Fruit fly (Drosophila melanogaster) whole organism, pupa: ENCODE results near the gene Cby.

ENCODE experiments used
- CG10348 ChIP-seq: fragments of 200-800 bp; sonication (Bioruptor generic); IDR thresholded peaks from 2 replicates; pipeline ENCODE4 v1.3.6; 2022; ENCODE audit warnings: missing biosample characterization, missing genetic modification characterization
- CG12605 ChIP-seq: fragments of 200-800 bp; sonication (Bioruptor generic); IDR thresholded peaks from 2 replicates; pipeline ENCODE4 v1.3.6; 2022; ENCODE audit warnings: missing biosample characterization, missing genetic modification characterization
- CG13204 ChIP-seq: fragments of 200-800 bp; sonication (Bioruptor generic); optimal IDR thresholded peaks from 2 replicates; lab custom pipeline; 2018; ENCODE audit warnings: missing biosample characterization, mild to moderate bottlenecking, missing genetic modification characterization, moderate library complexity
- CG14655 ChIP-seq: fragments of 200-800 bp; sonication (Bioruptor generic); optimal IDR thresholded peaks from 3 replicates; lab custom pipeline; 2017; ENCODE audit warnings: mild to moderate bottlenecking, missing biosample characterization, missing genetic modification reagents, missing genetic modification characterization
- CG15710 ChIP-seq: fragments of 200-800 bp; sonication (Bioruptor generic); optimal IDR thresholded peaks from 2 replicates; lab custom pipeline; 2018; ENCODE audit warnings: missing biosample characterization, mild to moderate bottlenecking, missing genetic modification characterization, moderate library complexity
- CG17806 ChIP-seq: fragments of 200-800 bp; sonication (Bioruptor generic); optimal IDR thresholded peaks from 2 replicates; lab custom pipeline; 2018; ENCODE audit warnings: missing biosample characterization, mild to moderate bottlenecking, missing genetic modification characterization, moderate library complexity
- CG32121 ChIP-seq: fragments of 200-800 bp; sonication (Bioruptor generic); IDR thresholded peaks from 2 replicates; pipeline ENCODE4 v1.3.6; 2022; ENCODE audit warnings: missing biosample characterization, missing genetic modification characterization
- CG34367 ChIP-seq: fragments of 200-800 bp; sonication (Bioruptor generic); optimal IDR thresholded peaks from 2 replicates; lab custom pipeline; 2018; ENCODE audit warnings: missing biosample characterization, mild to moderate bottlenecking, missing genetic modification characterization
- CG4496 ChIP-seq: fragments of 200-800 bp; sonication (Bioruptor generic); IDR thresholded peaks from 3 replicates; pipeline ENCODE4 v1.3.6; 2022; ENCODE audit warnings: missing biosample characterization, missing genetic modification characterization
- CG8159 ChIP-seq: fragments of 200-800 bp; sonication (Bioruptor generic); optimal IDR thresholded peaks from 3 replicates; lab custom pipeline; 2018; ENCODE audit warnings: missing biosample characterization, mild to moderate bottlenecking, missing genetic modification characterization, moderate library complexity
- CG8301 ChIP-seq: fragments of 200-800 bp; sonication (Bioruptor generic); optimal IDR thresholded peaks from 2 replicates; lab custom pipeline; 2018; ENCODE audit warnings: missing biosample characterization, mild to moderate bottlenecking, missing genetic modification characterization
- CG9948 ChIP-seq: fragments of 200-800 bp; sonication (Bioruptor generic); optimal IDR thresholded peaks from 2 replicates; lab custom pipeline; 2018; ENCODE audit warnings: missing biosample characterization, mild to moderate bottlenecking, missing genetic modification characterization, moderate library complexity
- D1 ChIP-seq: fragments of 200-800 bp; sonication (Bioruptor generic); optimal IDR thresholded peaks from 2 replicates; lab custom pipeline; 2018; ENCODE audit warnings: missing biosample characterization, mild to moderate bottlenecking, missing genetic modification characterization, moderate library complexity
- EcR ChIP-seq: fragments of 200-800 bp; sonication (Bioruptor generic); optimal IDR thresholded peaks from 3 replicates; lab custom pipeline; 2019; ENCODE audit warnings: missing biosample characterization, missing genetic modification characterization, mild to moderate bottlenecking, moderate library complexity, missing genetic modification reagents
- Ets98B ChIP-seq: fragments of 200-800 bp; sonication (Bioruptor generic); IDR thresholded peaks from 2 replicates; pipeline ENCODE4 v1.3.6; 2022; ENCODE audit warnings: missing biosample characterization, missing genetic modification characterization
- Pif1A ChIP-seq: fragments of 200-800 bp; sonication (Bioruptor generic); optimal IDR thresholded peaks from 3 replicates; lab custom pipeline; 2016; ENCODE audit warnings: missing biosample characterization, missing genetic modification characterization
- Pif1B ChIP-seq: fragments of 200-800 bp; sonication (Bioruptor generic); optimal IDR thresholded peaks from 3 replicates; lab custom pipeline; 2016; ENCODE audit warnings: missing biosample characterization, missing genetic modification characterization
- Snoo ChIP-seq: fragments of 200-800 bp; sonication (Bioruptor generic); optimal IDR thresholded peaks from 3 replicates; lab custom pipeline; 2017; ENCODE audit warnings: missing biosample characterization, mild to moderate bottlenecking, missing genetic modification characterization, inconsistent platforms
- fd96Ca ChIP-seq: fragments of 200-800 bp; sonication (Bioruptor generic); IDR thresholded peaks from 3 replicates; pipeline ENCODE4 v1.3.6; 2022; ENCODE audit warnings: missing biosample characterization, missing genetic modification characterization
- gl ChIP-seq: fragments of 200-800 bp; sonication (Bioruptor generic); optimal IDR thresholded peaks from 2 replicates; lab custom pipeline; 2018; ENCODE audit warnings: missing biosample characterization, mild to moderate bottlenecking, missing genetic modification characterization
- rn ChIP-seq: fragments of 200-800 bp; sonication (Bioruptor generic); IDR thresholded peaks from 2 replicates; pipeline ENCODE4 v1.3.6; 2022; ENCODE audit warnings: missing biosample characterization, missing genetic modification characterization

The Cby gene

dm6 chr3R:21862137-21862850 lies 5.5 kb upstream of the Cby start:
- TF ChIP-seq CG32121 (peak; percentile 93), D1 (no peak), CG17806 (tag; lab: Kevin White, UChicago) (peak; percentile 21), CG15710 (tag; lab: Kevin White, UChicago) (no peak), CG14655 (GFP tag; lab: Kevin White, UChicago) (peak; percentile 85), CG10348 (GFP tag; lab: Robert Waterston, UW) (peak; percentile 78), gl (tag; lab: Kevin White, UChicago) (no peak), CG8159 (tag; lab: Kevin White, UChicago) (peak; percentile 8), Ets98B (GFP tag; lab: Robert Waterston, UW) (peak; percentile 94), Pif1A (peak; percentile 73), CG9948 (tag; lab: Kevin White, UChicago) (peak; percentile 16), rn (GFP tag; lab: Robert Waterston, UW) (peak; percentile 79), Pif1B (GFP tag; lab: Kevin White, UChicago) (peak; percentile 41), CG12605 (GFP tag; lab: Robert Waterston, UW) (peak; percentile 86), CG4496 (GFP tag; lab: Robert Waterston, UW) (peak; percentile 94), CG8301 (tag; lab: Kevin White, UChicago) (peak; percentile 91), EcR (GFP tag; lab: Kevin White, UChicago) (no peak)

dm6 chr3R:21862868-21863267 lies 4.9 kb upstream of the Cby start:
- TF ChIP-seq CG14655 (GFP tag; lab: Kevin White, UChicago) (peak; percentile 41), CG8301 (tag; lab: Kevin White, UChicago) (no peak), CG12605 (GFP tag; lab: Robert Waterston, UW) (no peak)

- TF ChIP-seq CG32121 (0 out of 2 replicates have a peak, but pooled peaks have one; percentile 23), D1 (no peak), CG14655 (GFP tag; lab: Kevin White, UChicago) (peak; percentile 16)
Observed at dm6 chr3R:21863817-21864384, 3.9 kb upstream of the Cby start.

DNA sequence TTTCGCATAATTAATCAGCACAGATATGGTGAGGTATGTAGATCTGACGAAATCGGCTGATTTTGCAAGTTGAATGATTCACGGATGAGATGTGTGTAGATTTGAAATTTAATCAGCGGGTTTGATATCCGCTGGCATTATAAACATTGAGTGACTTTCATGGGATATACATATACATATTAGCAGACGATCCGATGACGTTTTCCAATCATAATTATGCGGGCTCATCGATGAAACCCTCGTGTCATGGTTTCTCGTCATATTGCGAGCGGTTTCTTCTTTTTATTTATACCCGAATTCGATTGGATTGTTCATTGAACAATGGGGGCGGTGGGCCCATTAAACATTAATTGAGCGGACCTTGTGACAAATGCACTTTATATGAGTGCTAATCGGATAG lies 3.3 kb upstream of the Cby start:
- no peak for TF ChIP-seq CG9948 (tag; lab: Kevin White, UChicago)

dm6 chr3R:21864992-21865391 lies 2.8 kb upstream of the Cby start, which contains the start of gene lsn:
lsn (plus strand) TSS chr3R:21865168.
- no peak for TF ChIP-seq CG13204
- peak; percentile 46 for TF ChIP-seq D1
- TF ChIP-seq, all 21 proteins: peak for 1

dm6 chr3R:21869464-21870100 lies 1.8 kb downstream of the Cby start, which contains the start of gene CG31174:
CG31174 (minus strand) TSS chr3R:21869514.
- TF ChIP-seq fd96Ca (GFP tag; lab: Robert Waterston, UW), result no peak
- TF ChIP-seq D1, result no peak
- TF ChIP-seq CG9948 (tag; lab: Kevin White, UChicago), result no peak
- no peak for TF ChIP-seq CG13204
- TF ChIP-seq EcR (GFP tag; lab: Kevin White, UChicago), result no peak
- TF ChIP-seq CG14655 (GFP tag; lab: Kevin White, UChicago), result no peak
- no peak for TF ChIP-seq Snoo
- TF ChIP-seq CG4496 (GFP tag; lab: Robert Waterston, UW), result no peak
- TF ChIP-seq CG12605 (GFP tag; lab: Robert Waterston, UW), result no peak
- TF ChIP-seq CG15710 (tag; lab: Kevin White, UChicago), result no peak
- no peak for TF ChIP-seq CG32121
- no peak for TF ChIP-seq rn (GFP tag; lab: Robert Waterston, UW)
- TF ChIP-seq CG8159 (tag; lab: Kevin White, UChicago), result no peak
- TF ChIP-seq gl (tag; lab: Kevin White, UChicago), result no peak
- no peak for TF ChIP-seq Pif1B (GFP tag; lab: Kevin White, UChicago)

dm6 chr3R:21870158-21870971 lies 2.6 kb downstream of the Cby start, which contains the start of gene CG31431:
CG31431 (plus strand) TSS chr3R:21870681.
- TF ChIP-seq rn (GFP tag; lab: Robert Waterston, UW) (peak; percentile 74), fd96Ca (GFP tag; lab: Robert Waterston, UW) (peak; percentile 90), Pif1B (GFP tag; lab: Kevin White, UChicago) (peak; percentile 82), CG10348 (GFP tag; lab: Robert Waterston, UW) (peak; percentile 62), CG32121 (peak; percentile 95), CG9948 (tag; lab: Kevin White, UChicago) (peak; percentile 81), CG13204 (no peak), CG8159 (tag; lab: Kevin White, UChicago) (peak; percentile 85), CG34367 (tag; lab: Kevin White, UChicago) (peak; percentile 78), Ets98B (GFP tag; lab: Robert Waterston, UW) (peak; percentile 93), CG15710 (tag; lab: Kevin White, UChicago) (peak; percentile 85), CG12605 (GFP tag; lab: Robert Waterston, UW) (peak; percentile 90), CG8301 (tag; lab: Kevin White, UChicago) (peak; percentile 91), EcR (GFP tag; lab: Kevin White, UChicago) (no peak), CG4496 (GFP tag; lab: Robert Waterston, UW) (peak; percentile 94), Pif1A (peak; percentile 82), CG14655 (GFP tag; lab: Kevin White, UChicago) (peak; percentile 89), Snoo (peak; percentile 28), CG17806 (tag; lab: Kevin White, UChicago) (peak; percentile 87), gl (tag; lab: Kevin White, UChicago) (peak; percentile 66), D1 (no peak)
